Worm (Caenorhabditis elegans) whole organism, L1 larva: ENCODE results near the gene F07H5.13.
A peak's percentile ranks its signal among the peaks of the same experiment; 100 is the strongest.

Experiments
- aly-2 ChIP-seq: fragments of 150-350 bp; optimal IDR thresholded peaks from 2 replicates; lab custom pipeline; 2014; ENCODE audit warnings: missing biosample characterization, missing genetic modification characterization
- ama-1 ChIP-seq: fragments of 150-350 bp; optimal IDR thresholded peaks from 2 replicates; lab custom pipeline; 2014
- blmp-1 ChIP-seq: fragments of 150-350 bp; optimal IDR thresholded peaks from 2 replicates; lab custom pipeline; 2014; ENCODE audit warnings: missing biosample characterization, missing genetic modification characterization
- ceh-63 ChIP-seq: fragments of 200-800 bp; sonication (Bioruptor generic); optimal IDR thresholded peaks from 2 replicates; lab custom pipeline; 2018; ENCODE audit warnings: mild to moderate bottlenecking, missing genetic modification characterization, missing compliant biosample characterization
- ceh-8 ChIP-seq: fragments of 200-800 bp; sonication (Bioruptor generic); optimal IDR thresholded peaks from 2 replicates; lab custom pipeline; 2018; ENCODE audit warnings: mild to moderate bottlenecking, missing genetic modification characterization, moderate library complexity, missing compliant biosample characterization
- ceh-82 ChIP-seq, 3 experiments: fragments of 150-350 bp in 1 of 3; sonication (generic microtip) in 2 of 3; optimal IDR thresholded peaks; 2 replicates each; lab custom pipeline; 2014 to 2017; ENCODE audit warnings: missing biosample characterization in 3 of 3, missing genetic modification characterization in 3 of 3
- ceh-90 ChIP-seq: sonication (generic microtip); optimal IDR thresholded peaks from 2 replicates; lab custom pipeline; 2016; ENCODE audit warnings: missing genetic modification characterization, missing compliant biosample characterization
- dsc-1 ChIP-seq: sonication (generic microtip); optimal IDR thresholded peaks from 2 replicates; lab custom pipeline; 2016; ENCODE audit warnings: mild to moderate bottlenecking, missing genetic modification characterization, missing compliant biosample characterization
- efl-3 ChIP-seq: fragments of 200-800 bp; sonication (Bioruptor generic); optimal IDR thresholded peaks from 2 replicates; lab custom pipeline; 2018; ENCODE audit warnings: mild to moderate bottlenecking, missing genetic modification characterization, missing compliant biosample characterization
- egl-27 ChIP-seq, 2 experiments: fragments of 150-350 bp in 1 of 2; sonication (generic microtip); optimal IDR thresholded peaks; 3 replicates each; lab custom pipeline; 2017 to 2018; ENCODE audit warnings: missing biosample characterization in 2 of 2, missing genetic modification characterization in 2 of 2, missing genetic modification reagents in 2 of 2
- ets-5 ChIP-seq: fragments of 200-800 bp; sonication (Bioruptor generic); IDR thresholded peaks from 2 replicates; pipeline ENCODE4 v1.3.6; 2022; ENCODE audit warnings: missing genetic modification characterization, missing compliant biosample characterization
- fkh-10 ChIP-seq: sonication (generic microtip); optimal IDR thresholded peaks from 2 replicates; lab custom pipeline; 2017; ENCODE audit warnings: missing biosample characterization, missing genetic modification reagents, missing genetic modification characterization
- fkh-4 ChIP-seq: sonication (generic microtip); optimal IDR thresholded peaks from 2 replicates; lab custom pipeline; 2016; ENCODE audit warnings: missing compliant biosample characterization, missing genetic modification characterization, borderline replicate concordance
- hlh-17 ChIP-seq: fragments of 200-800 bp; sonication (Bioruptor generic); optimal IDR thresholded peaks from 2 replicates; lab custom pipeline; 2018; ENCODE audit warnings: missing genetic modification characterization, mild to moderate bottlenecking, missing compliant biosample characterization, moderate library complexity, borderline replicate concordance
- hlh-4 ChIP-seq: sonication (generic microtip); optimal IDR thresholded peaks from 2 replicates; lab custom pipeline; 2016; ENCODE audit warnings: mild to moderate bottlenecking, missing genetic modification characterization, missing compliant biosample characterization
- hpl-2 ChIP-seq: fragments of 150-350 bp; optimal IDR thresholded peaks from 2 replicates; lab custom pipeline; 2014; ENCODE audit warnings: missing biosample characterization, missing genetic modification reagents, missing genetic modification characterization
- irx-1 ChIP-seq: sonication (generic microtip); optimal IDR thresholded peaks from 2 replicates; lab custom pipeline; 2016; ENCODE audit warnings: missing genetic modification characterization, missing compliant biosample characterization
- isw-1 ChIP-seq: fragments of 200-800 bp; sonication (Bioruptor generic); IDR thresholded peaks from 2 replicates; pipeline ENCODE4 v1.3.6; 2022; ENCODE audit warnings: missing genetic modification characterization, missing compliant biosample characterization
- jun-1 ChIP-seq: fragments of 150-350 bp; optimal IDR thresholded peaks from 2 replicates; lab custom pipeline; 2014; ENCODE audit warnings: missing biosample characterization, missing genetic modification reagents, missing genetic modification characterization
- lin-14 ChIP-seq: fragments of 200-800 bp; sonication (Bioruptor generic); optimal IDR thresholded peaks from 2 replicates; lab custom pipeline; 2018; ENCODE audit warnings: mild to moderate bottlenecking, missing genetic modification characterization, moderate library complexity, missing compliant biosample characterization
- lin-35 ChIP-seq, 2 experiments: fragments of 150-350 bp; optimal IDR thresholded peaks; 2 replicates each; lab custom pipeline; 2014; ENCODE audit warnings: missing biosample characterization in 2 of 2, missing genetic modification characterization in 2 of 2, missing genetic modification reagents in 2 of 2
- lir-3 ChIP-seq: sonication (generic microtip); optimal IDR thresholded peaks from 2 replicates; lab custom pipeline; 2016; ENCODE audit warnings: mild to moderate bottlenecking, missing genetic modification characterization, moderate library complexity, missing compliant biosample characterization; ENCODE audit not compliant: poor library complexity
- mab-9 ChIP-seq: fragments of 200-800 bp; sonication (Bioruptor generic); IDR thresholded peaks from 2 replicates; pipeline ENCODE4 v1.3.6; 2022; ENCODE audit warnings: missing genetic modification reagents, missing genetic modification characterization, missing compliant biosample characterization
- mdl-1 ChIP-seq, 2 experiments: fragments of 150-350 bp; optimal IDR thresholded peaks; 2 replicates each; lab custom pipeline; 2014 to 2017; ENCODE audit warnings: missing biosample characterization in 2 of 2, missing genetic modification characterization in 2 of 2, inconsistent platforms in 1 of 2
- mep-1 ChIP-seq: fragments of 150-350 bp; optimal IDR thresholded peaks from 2 replicates; lab custom pipeline; 2014; ENCODE audit warnings: missing biosample characterization, missing genetic modification characterization
- nhr-19 ChIP-seq: fragments of 200-800 bp; sonication (Bioruptor generic); conservative IDR thresholded peaks from 2 replicates; pipeline ENCODE4 v1.3.6; 2022; ENCODE audit warnings: missing genetic modification characterization, missing compliant biosample characterization
- nhr-20 ChIP-seq: sonication (generic microtip); optimal IDR thresholded peaks from 2 replicates; lab custom pipeline; 2016; ENCODE audit warnings: mild to moderate bottlenecking, missing genetic modification characterization, missing compliant biosample characterization
- nhr-237 ChIP-seq: fragments of 150-350 bp; optimal IDR thresholded peaks from 2 replicates; lab custom pipeline; 2014; ENCODE audit warnings: missing biosample characterization, missing genetic modification characterization
- nhr-28 ChIP-seq: fragments of 150-350 bp; optimal IDR thresholded peaks from 2 replicates; lab custom pipeline; 2014; ENCODE audit warnings: missing biosample characterization, missing genetic modification characterization
- nhr-47 ChIP-seq: sonication (generic microtip); optimal IDR thresholded peaks from 2 replicates; lab custom pipeline; 2016; ENCODE audit warnings: mild to moderate bottlenecking, missing genetic modification characterization, moderate library complexity, missing compliant biosample characterization
- nhr-71 ChIP-seq: sonication (generic microtip); optimal IDR thresholded peaks from 2 replicates; lab custom pipeline; 2016; ENCODE audit warnings: mild to moderate bottlenecking, missing genetic modification characterization, moderate library complexity, missing compliant biosample characterization
- nhr-76 ChIP-seq: sonication (generic microtip); optimal IDR thresholded peaks from 2 replicates; lab custom pipeline; 2017; ENCODE audit warnings: missing biosample characterization, missing genetic modification characterization
- nhr-77 ChIP-seq: fragments of 150-350 bp; optimal IDR thresholded peaks from 2 replicates; lab custom pipeline; 2014; ENCODE audit warnings: missing biosample characterization, missing genetic modification characterization
- nhr-84 ChIP-seq: sonication (generic microtip); optimal IDR thresholded peaks from 2 replicates; lab custom pipeline; 2017; ENCODE audit warnings: missing biosample characterization, missing genetic modification characterization
- pag-3 ChIP-seq: sonication (generic microtip); optimal IDR thresholded peaks from 2 replicates; lab custom pipeline; 2017; ENCODE audit warnings: missing genetic modification characterization, mild to moderate bottlenecking, missing compliant biosample characterization, antibody characterized with exemption, borderline replicate concordance; ENCODE audit not compliant: insufficient read depth
- pax-3 ChIP-seq: fragments of 200-800 bp; sonication (Bioruptor generic); optimal IDR thresholded peaks from 2 replicates; lab custom pipeline; 2018; ENCODE audit warnings: mild to moderate bottlenecking, missing genetic modification characterization, moderate library complexity, missing compliant biosample characterization
- snpc-4 ChIP-seq: fragments of 150-350 bp; optimal IDR thresholded peaks from 2 replicates; lab custom pipeline; 2014; ENCODE audit warnings: missing biosample characterization, missing genetic modification characterization
- sox-4 ChIP-seq: sonication (generic microtip); optimal IDR thresholded peaks from 2 replicates; lab custom pipeline; 2016; ENCODE audit warnings: missing genetic modification characterization, missing compliant biosample characterization
- sup-37 ChIP-seq: fragments of 200-800 bp; sonication (Bioruptor generic); optimal IDR thresholded peaks from 2 replicates; lab custom pipeline; 2018; ENCODE audit warnings: mild to moderate bottlenecking, missing genetic modification characterization, missing compliant biosample characterization
- unc-130 ChIP-seq: fragments of 150-350 bp; optimal IDR thresholded peaks from 2 replicates; lab custom pipeline; 2017; ENCODE audit warnings: missing biosample characterization, missing genetic modification characterization, inconsistent platforms
- unc-86 ChIP-seq: sonication (generic microtip); optimal IDR thresholded peaks from 2 replicates; lab custom pipeline; 2016; ENCODE audit warnings: missing genetic modification characterization, missing compliant biosample characterization
- unc-98 ChIP-seq: fragments of 200-800 bp; sonication (Bioruptor generic); IDR thresholded peaks from 2 replicates; pipeline ENCODE4 v1.3.6; 2022; ENCODE audit warnings: missing genetic modification characterization, missing compliant biosample characterization
- vab-15 ChIP-seq: sonication (generic microtip); optimal IDR thresholded peaks from 2 replicates; lab custom pipeline; 2017; ENCODE audit warnings: missing genotype, mild to moderate bottlenecking, missing genetic modification characterization, missing compliant biosample characterization
- zip-4 ChIP-seq: fragments of 200-800 bp; sonication (Bioruptor generic); optimal IDR thresholded peaks from 2 replicates; lab custom pipeline; 2018; ENCODE audit warnings: mild to moderate bottlenecking, missing genetic modification characterization, moderate library complexity, missing compliant biosample characterization
- ztf-11 ChIP-seq, 2 experiments: sonication (generic microtip); optimal IDR thresholded peaks; 2 replicates each; lab custom pipeline; 2016 to 2017; ENCODE audit warnings: missing genetic modification characterization in 2 of 2, missing biosample characterization in 1 of 2, missing compliant biosample characterization in 1 of 2

F07H5.13 gene

DNA sequence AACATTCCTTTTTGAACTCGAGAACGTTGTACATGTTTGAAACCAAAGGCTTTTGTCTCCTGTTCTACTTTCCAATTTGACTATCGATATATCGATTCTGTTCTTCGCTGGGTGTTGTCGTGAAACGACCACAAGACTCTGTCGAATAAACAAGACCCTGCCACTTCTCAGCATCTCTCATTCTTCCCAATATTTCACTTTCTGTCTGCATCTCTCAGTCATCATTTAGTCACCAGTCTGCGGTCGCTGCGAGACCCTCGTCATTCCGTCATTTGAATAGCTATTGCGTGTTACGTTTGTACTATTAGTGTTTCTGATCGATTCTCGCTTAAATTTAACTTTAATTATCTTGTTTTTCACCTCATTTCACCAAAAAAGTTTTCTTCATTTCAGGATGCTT lies 3.0 kb upstream of the F07H5.13 start (continued):
- TF ChIP-seq snpc-4 (peak; percentile 68), nhr-77 (peak; percentile 83), fkh-10 (peak; percentile 75), nhr-19 (GFP tag; lab: Robert Waterston, UW) (peak; percentile 96), pax-3 (tag; lab: Kevin White, UChicago) (peak; percentile 93), dsc-1 (tag; lab: Kevin White, UChicago) (peak; percentile 96), hpl-2 (GFP tag; lab: Kevin White, UChicago) (peak; percentile 86), ztf-11 (tag; optimal IDR thresholded peaks at IDR 0.05; lab: Kevin White, UChicago) (peak in 1 of 2 experiments; percentile 88), lin-14 (peak; percentile 98), blmp-1 (tag; lab: Kevin White, UChicago) (peak; percentile 86), egl-27 (tag; optimal IDR thresholded peaks at IDR 0.05; lab: Kevin White, UChicago) (no peak), ets-5 (GFP tag; lab: Robert Waterston, UW) (no peak), ama-1 (lab: Kevin White, UChicago) (peak; percentile 96), sox-4 (tag; lab: Kevin White, UChicago) (peak; percentile 85), isw-1 (peak; percentile 92), jun-1 (tag; lab: Kevin White, UChicago) (peak; percentile 96), vab-15 (peak; percentile 87), lin-35 (GFP tag; optimal IDR thresholded peaks at IDR 0.05; lab: Kevin White, UChicago) (peak; percentile 88 to 94), unc-130 (tag; lab: Kevin White, UChicago) (peak; percentile 98), pag-3 (no peak), fkh-4 (tag; lab: Kevin White, UChicago) (peak; percentile 82), mdl-1 (tag; optimal IDR thresholded peaks at IDR 0.05; lab: Kevin White, UChicago) (peak in 1 of 2 experiments; percentile 94), nhr-84 (tag; lab: Kevin White, UChicago) (no peak), irx-1 (tag; lab: Kevin White, UChicago) (peak; percentile 94), mep-1 (peak; percentile 98), unc-98 (GFP tag; lab: Robert Waterston, UW) (no peak), hlh-17 (no peak), unc-86 (tag; lab: Kevin White, UChicago) (peak; percentile 97), ceh-8 (GFP tag; lab: Kevin White, UChicago) (peak; percentile 94), zip-4 (GFP tag; lab: Kevin White, UChicago) (peak; percentile 84), nhr-237 (tag; lab: Kevin White, UChicago) (peak; percentile 89), nhr-47 (peak; percentile 97), lir-3 (tag; lab: Kevin White, UChicago) (peak; percentile 90), efl-3 (GFP tag; lab: Kevin White, UChicago) (no peak), ceh-90 (tag; lab: Kevin White, UChicago) (no peak), ceh-63 (peak; percentile 18), sup-37 (GFP tag; lab: Kevin White, UChicago) (peak; percentile 79), aly-2 (tag; lab: Kevin White, UChicago) (peak; percentile 74), nhr-28 (tag; lab: Kevin White, UChicago) (peak; percentile 43), ceh-82 (tag; optimal IDR thresholded peaks at IDR 0.05; lab: Kevin White, UChicago) (peak; percentile 75 to 89 (median 82)), nhr-76 (tag; lab: Kevin White, UChicago) (no peak), nhr-20 (tag; lab: Kevin White, UChicago) (peak; percentile 99), nhr-71 (peak; percentile 99), mab-9 (peak; percentile 91), hlh-4 (no peak)
- TF ChIP-seq, all 84 proteins: peak for 65
